Fruit fly (Drosophila melanogaster) whole organism, embryonic: ENCODE results near the gene Naa80.
A peak's percentile ranks its signal among the peaks of the same experiment; 100 is the strongest.

Source experiments
- CG10267 ChIP-seq: fragments of 200-800 bp; sonication (Bioruptor generic); optimal IDR thresholded peaks from 2 replicates; lab custom pipeline; 2018; ENCODE audit warnings: missing biosample characterization, mild to moderate bottlenecking, missing genetic modification characterization, moderate library complexity
- CG10274 ChIP-seq: fragments of 200-800 bp; sonication (Bioruptor generic); optimal IDR thresholded peaks from 3 replicates; lab custom pipeline; 2017; ENCODE audit warnings: missing biosample characterization, mild to moderate bottlenecking, missing genetic modification characterization
- CG11560 ChIP-seq: fragments of 200-800 bp; sonication (Bioruptor generic); IDR thresholded peaks from 3 replicates; pipeline ENCODE4 v1.3.6; 2022; ENCODE audit warnings: missing biosample characterization, missing genetic modification characterization
- CG11723 ChIP-seq: fragments of 200-800 bp; sonication (Bioruptor generic); optimal IDR thresholded peaks from 2 replicates; lab custom pipeline; 2017; ENCODE audit warnings: missing biosample characterization, mild to moderate bottlenecking, missing genetic modification characterization
- CG12299 ChIP-seq: fragments of 200-800 bp; sonication (Bioruptor generic); optimal IDR thresholded peaks from 2 replicates; lab custom pipeline; 2018; ENCODE audit warnings: missing biosample characterization, mild to moderate bottlenecking, missing genetic modification characterization
- CG13123 ChIP-seq: fragments of 200-800 bp; sonication (Bioruptor generic); optimal IDR thresholded peaks from 2 replicates; lab custom pipeline; 2016; ENCODE audit warnings: missing biosample characterization, missing genetic modification characterization
- CG15269 ChIP-seq: fragments of 200-800 bp; sonication (Bioruptor generic); optimal IDR thresholded peaks from 2 replicates; lab custom pipeline; 2018; ENCODE audit warnings: missing biosample characterization, mild to moderate bottlenecking, missing genetic modification characterization, moderate library complexity
- CG15696 ChIP-seq: fragments of 200-800 bp; sonication (Bioruptor generic); optimal IDR thresholded peaks from 2 replicates; lab custom pipeline; 2019; ENCODE audit warnings: missing biosample characterization, mild to moderate bottlenecking, missing genetic modification characterization, moderate library complexity
- CG16813 ChIP-seq: fragments of 200-800 bp; sonication (Bioruptor generic); IDR thresholded peaks from 3 replicates; pipeline ENCODE4 v1.3.6; 2022; ENCODE audit warnings: missing biosample characterization, missing genetic modification characterization; ENCODE audit not compliant: partially characterized antibody
- CG17385 ChIP-seq: fragments of 200-800 bp; sonication (Bioruptor generic); optimal IDR thresholded peaks from 3 replicates; lab custom pipeline; 2018; ENCODE audit warnings: missing biosample characterization, mild to moderate bottlenecking, missing genetic modification characterization
- CG2875 ChIP-seq: fragments of 200-800 bp; sonication (Bioruptor generic); optimal IDR thresholded peaks from 2 replicates; lab custom pipeline; 2017; ENCODE audit warnings: missing biosample characterization, mild to moderate bottlenecking, missing genetic modification characterization, missing genetic modification reagents
- CG31365 ChIP-seq: fragments of 200-800 bp; sonication (Bioruptor generic); optimal IDR thresholded peaks from 2 replicates; lab custom pipeline; 2018; ENCODE audit warnings: missing biosample characterization, mild to moderate bottlenecking, missing genetic modification characterization
- CG33213 ChIP-seq: fragments of 200-800 bp; sonication (Bioruptor generic); optimal IDR thresholded peaks from 3 replicates; lab custom pipeline; 2016; ENCODE audit warnings: missing biosample characterization, missing genetic modification characterization
- CG3847 ChIP-seq: fragments of 200-800 bp; sonication (Bioruptor generic); IDR thresholded peaks from 2 replicates; pipeline ENCODE4 v1.3.6; 2022; ENCODE audit warnings: missing biosample characterization, missing genetic modification characterization
- CG4707 ChIP-seq: fragments of 200-800 bp; sonication (Bioruptor generic); optimal IDR thresholded peaks from 2 replicates; lab custom pipeline; 2018; ENCODE audit warnings: missing biosample characterization, mild to moderate bottlenecking, missing genetic modification characterization, moderate library complexity
- CG7556 ChIP-seq: fragments of 200-800 bp; sonication (Bioruptor generic); optimal IDR thresholded peaks from 2 replicates; lab custom pipeline; 2017; ENCODE audit warnings: missing biosample characterization, mild to moderate bottlenecking, missing genetic modification characterization
- CG8281 ChIP-seq: fragments of 200-800 bp; sonication (Bioruptor generic); optimal IDR thresholded peaks from 2 replicates; lab custom pipeline; 2018; ENCODE audit warnings: missing biosample characterization, mild to moderate bottlenecking, missing genetic modification characterization, moderate library complexity
- CG8478 ChIP-seq: fragments of >200 bp; optimal IDR thresholded peaks from 2 replicates; lab custom pipeline; 2018
- CTCF ChIP-seq: fragments of 200-800 bp; sonication (Bioruptor generic); optimal IDR thresholded peaks from 2 replicates; lab custom pipeline; 2017; ENCODE audit warnings: missing biosample characterization, mild to moderate bottlenecking, missing genetic modification characterization, moderate library complexity
- CkIIα-i1 ChIP-seq: fragments of 200-800 bp; sonication (Bioruptor generic); IDR thresholded peaks from 2 replicates; pipeline ENCODE4 v1.3.6; 2022; ENCODE audit warnings: missing biosample characterization, missing genetic modification characterization
- Dll ChIP-seq: fragments of 200-800 bp; sonication (Bioruptor generic); IDR thresholded peaks from 4 replicates; pipeline ENCODE4 v1.3.6; 2022; ENCODE audit warnings: missing biosample characterization, missing genetic modification characterization; ENCODE audit not compliant: partially characterized antibody
- H2.0 ChIP-seq: fragments of 200-800 bp; sonication (Bioruptor generic); IDR thresholded peaks from 2 replicates; pipeline ENCODE4 v1.3.6; 2022; ENCODE audit warnings: missing biosample characterization, missing genetic modification characterization
- HmgD ChIP-seq: fragments of 200-800 bp; sonication (Bioruptor generic); optimal IDR thresholded peaks from 3 replicates; lab custom pipeline; 2016; ENCODE audit warnings: missing biosample characterization, missing genetic modification characterization
- HmgZ ChIP-seq: fragments of 200-800 bp; sonication (Bioruptor generic); optimal IDR thresholded peaks from 2 replicates; lab custom pipeline; 2018; ENCODE audit warnings: missing biosample characterization, mild to moderate bottlenecking, missing genetic modification characterization
- Hr51 ChIP-seq, 2 experiments: fragments of 200-800 bp; sonication (Bioruptor generic); optimal IDR thresholded peaks; 2 replicates in 1 of 2; 3 replicates in 1 of 2; lab custom pipeline; 2016 to 2018; ENCODE audit warnings: missing biosample characterization in 2 of 2, missing genetic modification characterization in 2 of 2, mild to moderate bottlenecking in 1 of 2, moderate library complexity in 1 of 2
- NC2β ChIP-seq: fragments of 200-800 bp; sonication (Bioruptor generic); optimal IDR thresholded peaks from 2 replicates; lab custom pipeline; 2016; ENCODE audit warnings: missing biosample characterization, missing genetic modification characterization
- Nf-YA ChIP-seq: fragments of 200-800 bp; sonication (Bioruptor generic); IDR thresholded peaks from 2 replicates; pipeline ENCODE4 v1.3.6; 2022; ENCODE audit warnings: missing biosample characterization, missing genetic modification characterization
- Rfx ChIP-seq: fragments of 200-800 bp; sonication (Bioruptor generic); IDR thresholded peaks from 2 replicates; pipeline ENCODE4 v1.3.6; 2022; ENCODE audit warnings: missing biosample characterization, missing genetic modification characterization
- Spps ChIP-seq: fragments of 200-800 bp; sonication (Bioruptor generic); optimal IDR thresholded peaks from 2 replicates; lab custom pipeline; 2018; ENCODE audit warnings: missing biosample characterization, mild to moderate bottlenecking, missing genetic modification characterization
- Taf1 ChIP-seq: fragments of 200-800 bp; sonication (Bioruptor generic); IDR thresholded peaks from 2 replicates; pipeline ENCODE4 v1.3.6; 2022; ENCODE audit warnings: missing biosample characterization, missing genetic modification characterization
- Vsx1 ChIP-seq: fragments of 200-800 bp; sonication (Bioruptor generic); optimal IDR thresholded peaks from 2 replicates; lab custom pipeline; 2017; ENCODE audit warnings: missing biosample characterization, mild to moderate bottlenecking, missing genetic modification characterization, missing genetic modification reagents
- az2 ChIP-seq: fragments of 200-800 bp; sonication (Bioruptor generic); optimal IDR thresholded peaks from 3 replicates; lab custom pipeline; 2016; ENCODE audit warnings: missing biosample characterization, missing genetic modification characterization
- da ChIP-seq: fragments of 200-800 bp; sonication (Bioruptor generic); optimal IDR thresholded peaks from 2 replicates; lab custom pipeline; 2016; ENCODE audit warnings: missing biosample characterization, missing genetic modification characterization
- exex ChIP-seq: fragments of 200-800 bp; sonication (Bioruptor generic); optimal IDR thresholded peaks from 4 replicates; lab custom pipeline; 2018; ENCODE audit warnings: missing biosample characterization, mild to moderate bottlenecking, missing genetic modification characterization, moderate library complexity
- fd64A ChIP-seq: fragments of 200-800 bp; sonication (Bioruptor generic); optimal IDR thresholded peaks from 3 replicates; lab custom pipeline; 2018; ENCODE audit warnings: missing biosample characterization, mild to moderate bottlenecking, missing genetic modification characterization
- gcm2 ChIP-seq: fragments of 200-800 bp; sonication (Bioruptor generic); optimal IDR thresholded peaks from 2 replicates; lab custom pipeline; 2016; ENCODE audit warnings: missing biosample characterization, missing genetic modification characterization
- gfzf ChIP-seq: fragments of 200-800 bp; sonication (Bioruptor generic); optimal IDR thresholded peaks from 2 replicates; lab custom pipeline; 2016; ENCODE audit warnings: missing biosample characterization, mild to moderate bottlenecking, missing genetic modification characterization, moderate library complexity
- lov ChIP-seq, 2 experiments: fragments of 200-800 bp in 1 of 2; fragments of >200 bp in 1 of 2; sonication (Bioruptor generic) in 1 of 2; IDR thresholded peaks in 1 of 2; optimal IDR thresholded peaks in 1 of 2; 2 replicates in 1 of 2; 3 replicates in 1 of 2; pipeline versions ENCODE4 v1.3.6 to Lab custom; 2017 to 2022; ENCODE audit warnings: missing biosample characterization in 1 of 2, missing genetic modification characterization in 1 of 2
- nerfin-1 ChIP-seq: fragments of 200-800 bp; sonication (Bioruptor generic); optimal IDR thresholded peaks from 3 replicates; lab custom pipeline; 2019; ENCODE audit warnings: missing biosample characterization, mild to moderate bottlenecking, missing genetic modification characterization, moderate library complexity
- nerfin-2 ChIP-seq: fragments of 200-800 bp; sonication (Bioruptor generic); IDR thresholded peaks from 2 replicates; pipeline ENCODE4 v1.3.6; 2022; ENCODE audit warnings: missing biosample characterization, missing genetic modification characterization; ENCODE audit not compliant: partially characterized antibody
- peb ChIP-seq: fragments of 200-800 bp; sonication (Bioruptor generic); IDR thresholded peaks from 2 replicates; pipeline ENCODE4 v1.3.6; 2022; ENCODE audit warnings: missing biosample characterization, missing genetic modification characterization
- ranshi ChIP-seq: fragments of 200-800 bp; sonication (Bioruptor generic); IDR thresholded peaks from 2 replicates; pipeline ENCODE4 v1.3.6; 2022; ENCODE audit warnings: missing biosample characterization, missing genetic modification characterization
- shn ChIP-seq: fragments of 200-800 bp; sonication (Bioruptor generic); optimal IDR thresholded peaks from 3 replicates; lab custom pipeline; 2016; ENCODE audit warnings: missing biosample characterization, missing genetic modification characterization
- sob ChIP-seq: fragments of 200-800 bp; sonication (Bioruptor generic); IDR thresholded peaks from 2 replicates; pipeline ENCODE4 v1.3.6; 2022; ENCODE audit warnings: missing biosample characterization, missing genetic modification characterization
- sug ChIP-seq: fragments of 200-800 bp; optimal IDR thresholded peaks from 2 replicates; lab custom pipeline; 2019; ENCODE audit warnings: missing biosample characterization, mild to moderate bottlenecking, missing genetic modification characterization, moderate library complexity
- vfl ChIP-seq: fragments of 200-800 bp; sonication (Bioruptor generic); optimal IDR thresholded peaks from 2 replicates; lab custom pipeline; 2016; ENCODE audit warnings: missing biosample characterization, missing genetic modification characterization
- z ChIP-seq: fragments of 200-800 bp; sonication (Bioruptor generic); IDR thresholded peaks from 3 replicates; pipeline ENCODE4 v1.3.6; 2022; ENCODE audit warnings: missing biosample characterization, missing genetic modification characterization
- zfh2 ChIP-seq: fragments of 200-800 bp; sonication (Bioruptor generic); optimal IDR thresholded peaks from 2 replicates; lab custom pipeline; 2016; ENCODE audit warnings: missing biosample characterization, missing genetic modification characterization

The Naa80 gene

DNA sequence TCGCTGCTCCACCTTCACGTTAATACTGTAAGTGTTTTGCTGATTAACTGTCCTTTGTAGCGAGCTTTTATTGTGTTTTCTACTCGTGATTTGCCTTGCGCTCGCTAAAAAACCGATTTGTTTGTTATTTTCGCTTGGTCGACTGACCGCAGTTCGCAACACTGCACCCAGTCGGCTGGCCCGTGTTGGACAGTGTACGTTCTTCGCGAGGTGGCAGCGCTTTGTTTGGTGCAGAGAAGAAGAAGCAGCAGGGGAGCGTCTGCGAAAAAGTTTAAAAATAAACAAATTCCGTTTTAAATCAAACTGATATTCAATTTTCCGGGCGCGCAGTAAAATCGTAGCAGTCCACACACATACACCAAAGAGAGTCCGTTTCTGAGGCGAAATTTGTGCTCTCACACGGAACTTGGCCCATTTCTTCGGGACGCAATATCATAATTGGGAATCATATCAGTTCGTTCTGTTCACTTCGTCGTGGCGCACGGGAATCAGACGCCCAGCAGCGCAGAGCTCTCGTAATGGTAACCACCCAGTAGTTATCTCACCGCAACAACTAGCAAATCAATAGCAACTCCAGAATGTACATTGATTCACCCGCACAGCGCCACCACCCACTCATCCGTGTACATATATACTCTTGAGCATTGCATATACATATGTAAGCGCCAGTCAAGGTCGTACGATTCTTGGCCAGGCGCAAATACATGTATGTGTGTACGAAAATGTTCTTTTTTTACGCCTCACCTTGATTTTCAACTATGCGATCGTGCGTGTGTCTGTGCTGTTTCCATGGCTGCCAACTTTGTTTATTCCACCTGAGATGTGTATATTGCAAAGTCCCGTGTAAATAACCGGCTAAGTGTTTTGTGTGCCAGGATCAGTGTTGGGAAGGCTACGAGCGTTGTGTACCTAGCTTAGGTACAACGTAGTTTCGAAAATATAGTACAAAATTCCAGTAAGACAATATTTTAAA is at the start of gene Naa80 (continued):
- TF ChIP-seq Vsx1 (GFP tag; lab: Kevin White, UChicago) (no peak), sug (tag; lab: Kevin White, UChicago) (peak; percentile 71), CG8281 (tag; lab: Kevin White, UChicago) (no peak), H2.0 (GFP tag; lab: Robert Waterston, UW) (peak; percentile 53), Nf-YA (GFP tag; lab: Robert Waterston, UW) (no peak), CG31365 (tag; lab: Kevin White, UChicago) (no peak), sob (GFP tag; lab: Robert Waterston, UW) (peak; percentile 86), CG13123 (peak; percentile 3), lov (optimal IDR thresholded peaks at IDR 0.05; lab: Kevin White, UChicago) (no peak), lov (GFP tag; IDR thresholded peaks at IDR 0.05; lab: Robert Waterston, UW) (peak; percentile 26; the same call in 1 of the 3 replicates), ranshi (GFP tag; lab: Robert Waterston, UW) (peak; percentile 54; the same call in 1 of the 2 replicates), nerfin-2 (peak; percentile 47; the same call in 1 of the 2 replicates), exex (peak; percentile 49), Rfx (GFP tag; lab: Robert Waterston, UW) (peak; percentile 88), CG2875 (no peak), nerfin-1 (tag; lab: Kevin White, UChicago) (peak; percentile 21), Hr51 (GFP tag; optimal IDR thresholded peaks at IDR 0.05; lab: Kevin White, UChicago) (peak in 1 of 2 experiments; percentile 85), gfzf (GFP tag; lab: Kevin White, UChicago) (peak; percentile 38), Taf1 (GFP tag; lab: Robert Waterston, UW) (no peak), CG3847 (GFP tag; lab: Robert Waterston, UW) (peak; percentile 94), CG8478 (lab: Kevin White, UChicago) (no peak), CTCF (GFP tag; lab: Kevin White, UChicago) (peak; percentile 37), NC2β (GFP tag; lab: Kevin White, UChicago) (peak; percentile 31), shn (GFP tag; lab: Kevin White, UChicago) (peak; percentile 67), CG17385 (peak; percentile 99), fd64A (GFP tag; lab: Kevin White, UChicago) (no peak), CG33213 (GFP tag; lab: Kevin White, UChicago) (peak; percentile 57), peb (GFP tag; lab: Robert Waterston, UW) (no peak), CG10274 (GFP tag; lab: Kevin White, UChicago) (peak; percentile 12), zfh2 (GFP tag; lab: Kevin White, UChicago) (peak; percentile 89), gcm2 (GFP tag; lab: Kevin White, UChicago) (no peak), HmgZ (tag; lab: Kevin White, UChicago) (peak; percentile 87), CG15269 (tag; lab: Kevin White, UChicago) (peak; percentile 38), HmgD (GFP tag; lab: Kevin White, UChicago) (peak; percentile 85), da (peak; percentile 38), CG15696 (tag; lab: Kevin White, UChicago) (peak; percentile 53), Spps (tag; lab: Kevin White, UChicago) (no peak), CG7556 (GFP tag; lab: Kevin White, UChicago) (peak; percentile 48), az2 (GFP tag; lab: Kevin White, UChicago) (peak; percentile 44), Dll (GFP tag; lab: Robert Waterston, UW) (0 out of 4 replicates have a peak, but pooled peaks have one; percentile 39), vfl (GFP tag; lab: Kevin White, UChicago) (peak; percentile 77), CkIIα-i1 (no peak), CG4707 (GFP tag; lab: Kevin White, UChicago) (peak; percentile 7), CG16813 (GFP tag; lab: Robert Waterston, UW) (peak; percentile 46; the same call in 1 of the 3 replicates), CG12299 (tag; lab: Kevin White, UChicago) (peak; percentile 31), CG11723 (peak; percentile 45), CG10267 (tag; lab: Kevin White, UChicago) (peak; percentile 95), z (GFP tag; lab: Robert Waterston, UW) (no peak), CG11560 (tag; lab: Robert Waterston, UW) (no peak)
